Fruit fly (Drosophila melanogaster) whole organism, larva: Measurements from ENCODE around the gene CG42729.

Experiments
- noc ChIP-seq: fragments of 200-800 bp; sonication (Bioruptor generic); optimal IDR thresholded peaks from 3 replicates; lab custom pipeline; 2019; ENCODE audit warnings: missing biosample characterization, mild to moderate bottlenecking, missing genetic modification characterization, moderate library complexity

Gene CG42729

DNA sequence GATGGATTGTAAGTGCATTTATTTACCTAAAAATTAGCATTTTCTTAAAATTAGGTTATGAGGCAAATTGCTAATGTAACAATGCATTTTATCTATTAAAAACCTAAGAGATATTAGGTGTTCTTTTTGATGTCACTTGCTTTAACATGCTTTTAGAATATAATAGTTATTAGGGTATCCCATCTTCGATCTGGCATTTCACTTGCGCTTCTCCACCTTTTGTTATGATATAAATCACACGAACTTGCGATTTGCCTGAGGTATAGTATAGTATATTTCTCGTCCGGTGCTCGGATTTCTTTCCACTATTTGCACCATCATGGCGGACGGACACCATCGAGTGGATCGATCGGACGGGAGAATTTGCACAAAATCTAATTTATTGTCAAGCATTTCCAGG lies 2.8 kb upstream of the CG42729 start:
- peak; percentile 71 for TF ChIP-seq noc (tag; lab: Kevin White, UChicago)

DNA sequence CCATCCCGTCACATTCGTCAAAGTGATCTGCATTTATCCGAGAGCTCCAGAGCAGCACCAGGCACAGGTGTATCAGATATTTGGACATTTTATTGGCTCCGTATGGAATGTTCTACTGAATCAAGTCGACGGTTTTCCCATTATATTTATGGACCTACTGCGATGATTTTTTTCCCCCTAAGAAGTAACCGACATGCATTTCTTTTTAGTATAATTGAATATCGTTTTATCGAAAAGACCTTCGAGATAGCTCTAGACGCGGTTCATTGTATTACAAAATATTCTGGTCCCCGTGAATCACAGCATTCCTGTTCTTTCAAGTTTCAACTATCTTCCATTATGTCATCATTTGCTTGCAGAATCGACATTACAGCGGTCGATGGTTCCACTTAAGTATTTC lies 1.8 kb upstream of the CG42729 start, which contains the start of gene obst-H:
Gene obst-H (minus strand): TSS at position 101 of the 400 bp plus-strand sequence.
- TF ChIP-seq noc (tag; lab: Kevin White, UChicago), result no peak

DNA sequence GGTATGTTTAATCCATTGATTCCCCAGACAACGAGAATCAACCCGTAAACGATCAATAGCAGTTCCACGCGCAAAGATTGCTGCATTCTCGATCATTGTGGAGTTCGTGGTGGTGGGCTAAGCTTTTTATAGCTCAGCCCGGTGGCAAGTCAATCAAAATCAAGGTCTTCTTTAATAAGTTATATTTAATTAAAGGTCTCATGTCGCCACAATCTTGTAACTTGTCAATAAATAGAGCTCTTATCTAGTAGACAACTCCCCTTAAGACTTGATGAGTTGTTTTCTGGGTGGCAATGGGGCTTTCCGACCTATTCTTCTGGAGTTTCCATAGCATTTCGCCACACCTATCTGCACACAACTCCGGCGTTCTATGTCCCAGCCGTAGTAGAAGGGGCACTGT lies 780 bp upstream of the CG42729 start, which contains the start of gene CG42728:
Gene CG42728 (minus strand): TSS at position 101 of the 400 bp plus-strand sequence.
- no peak for TF ChIP-seq noc (tag; lab: Kevin White, UChicago)

DNA sequence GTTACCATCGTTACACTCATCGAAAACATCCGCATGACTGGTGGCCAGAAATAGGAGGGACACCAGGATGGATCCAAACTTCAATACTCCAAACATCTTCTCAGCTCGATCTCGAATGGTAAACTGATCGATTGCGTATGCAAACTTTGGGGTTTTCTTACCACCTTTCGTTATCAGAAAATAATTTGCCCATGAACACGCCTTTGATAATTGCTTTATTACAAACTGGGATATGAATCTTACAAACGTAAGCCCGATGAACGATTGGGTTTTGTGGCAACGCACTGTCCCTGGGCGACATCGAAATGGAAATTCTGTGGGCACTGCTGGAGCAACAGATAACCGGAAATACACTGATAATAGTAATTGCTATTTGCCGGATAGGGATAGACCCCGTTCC lies 604 bp downstream of the CG42729 start, which contains the start of gene CG33985:
Gene CG33985 (minus strand): TSS at position 101 of the 400 bp plus-strand sequence.
- TF ChIP-seq noc (tag; lab: Kevin White, UChicago), result no peak

DNA sequence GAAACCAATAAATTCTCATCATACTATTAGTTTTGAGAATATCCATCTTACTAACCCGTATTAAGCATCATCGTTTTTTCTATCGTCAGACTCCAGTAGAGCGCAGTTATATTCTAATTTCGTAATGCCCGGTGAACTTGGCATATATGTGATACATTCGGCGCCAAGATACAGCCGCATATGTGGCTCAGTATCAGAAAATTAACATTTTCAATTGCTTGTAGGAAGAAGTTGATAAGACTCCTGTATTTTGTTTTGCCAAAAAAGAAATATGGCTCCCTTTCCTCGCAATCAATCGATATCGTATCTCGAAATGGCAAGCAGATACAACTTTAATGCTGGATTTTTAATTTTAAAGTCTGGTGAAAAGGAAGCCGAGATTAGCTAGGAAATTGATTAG lies 2.2 kb downstream of the CG42729 start, which contains the start of gene CG33986:
Gene CG33986 (minus strand): TSS at position 101 of the 400 bp plus-strand sequence.
- no peak for TF ChIP-seq noc (tag; lab: Kevin White, UChicago)

DNA sequence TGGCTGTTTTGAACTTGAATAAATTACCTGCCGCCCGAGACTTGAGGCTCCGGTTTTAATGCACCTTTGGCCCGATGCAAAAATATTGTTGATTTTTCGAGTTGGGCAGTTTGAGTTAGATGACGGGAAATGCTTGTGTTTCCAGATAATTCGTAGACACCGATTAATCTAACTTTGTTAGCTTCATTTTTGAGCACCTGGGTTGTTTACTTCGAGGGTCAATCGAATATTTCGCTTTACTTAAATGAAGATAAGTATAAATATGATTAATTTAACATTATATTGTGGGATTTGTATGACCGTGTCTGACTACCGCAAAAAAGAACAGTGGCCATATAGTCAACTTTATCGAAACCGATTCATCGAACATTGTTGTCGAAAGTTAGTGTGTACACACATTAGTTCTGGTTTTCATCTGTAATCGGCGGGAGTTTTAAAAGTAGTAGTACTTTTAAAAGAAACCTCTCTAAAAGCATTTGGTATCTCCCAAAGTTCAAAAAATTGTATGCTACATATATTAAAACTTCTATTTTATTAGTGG lies 3.4 kb downstream of the CG42729 start, which contains the start of gene CG7945:
Gene CG7945 (minus strand): TSS at position 332 of the 541 bp plus-strand sequence.
- TF ChIP-seq noc (tag; lab: Kevin White, UChicago), result no peak

DNA sequence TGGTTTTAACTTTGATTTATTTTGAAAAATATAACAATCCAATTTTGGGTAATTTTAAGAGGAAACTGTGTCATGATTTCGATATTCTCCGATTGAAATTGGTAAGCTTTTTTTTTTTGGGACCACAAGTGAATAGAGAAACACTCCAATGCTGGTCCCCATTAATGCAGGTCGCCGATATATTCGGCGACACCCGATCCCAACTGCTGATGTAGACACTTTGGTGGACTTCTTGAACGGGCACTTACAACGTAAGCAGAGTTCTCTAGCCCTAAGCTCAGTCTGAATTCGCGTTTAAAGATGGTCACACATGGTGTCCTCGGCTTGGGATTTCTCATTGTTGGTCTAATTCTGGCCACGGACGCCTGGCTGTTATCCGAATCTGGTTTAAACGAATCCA lies 7.0 kb downstream of the CG42729 start, which contains the start of gene yellow-k:
Gene yellow-k (plus strand): TSS at position 301 of the 400 bp plus-strand sequence.
- no peak for TF ChIP-seq noc (tag; lab: Kevin White, UChicago)

DNA sequence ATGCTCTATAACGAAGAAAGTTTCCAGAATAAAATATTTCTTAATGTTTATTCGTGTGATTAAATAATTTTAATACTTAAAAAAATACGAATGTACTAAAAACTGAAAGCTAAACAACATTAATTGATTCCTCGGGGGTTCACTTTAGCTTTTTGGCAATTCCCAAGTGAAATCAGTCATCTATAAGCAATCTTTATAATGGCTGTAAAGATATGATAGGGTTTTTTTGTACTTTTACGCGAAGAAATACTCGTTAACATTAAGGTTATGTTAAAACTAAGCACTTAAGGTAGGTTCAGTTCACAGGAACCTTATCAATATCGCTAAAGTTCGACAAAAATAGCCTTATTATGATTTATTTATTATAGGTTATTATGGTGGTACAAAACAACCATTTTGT lies 7.4 kb downstream of the CG42729 start:
- TF ChIP-seq noc (tag; lab: Kevin White, UChicago), result no peak

DNA sequence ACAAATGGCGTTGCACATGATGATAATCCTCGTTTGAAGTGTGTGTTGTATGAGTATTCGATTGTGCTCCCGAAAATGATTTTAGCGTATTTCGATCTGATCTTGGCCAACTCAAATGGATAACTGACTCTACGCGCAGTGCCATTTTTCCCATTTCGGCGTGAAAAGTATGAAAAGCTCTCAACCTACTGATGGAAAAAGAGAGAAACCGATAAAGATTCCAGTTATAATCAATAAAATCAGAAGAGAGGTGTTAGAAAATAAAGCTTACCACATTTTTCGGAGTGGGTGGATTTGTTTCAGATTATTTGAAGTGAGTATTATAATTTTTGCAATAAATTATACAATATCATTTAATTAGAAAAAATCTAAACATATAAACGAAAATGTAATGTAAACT lies 7.8 kb downstream of the CG42729 start, which contains the start of gene mex1:
Gene mex1 (minus strand): TSS at position 101 of the 400 bp plus-strand sequence.
- no peak for TF ChIP-seq noc (tag; lab: Kevin White, UChicago)

DNA sequence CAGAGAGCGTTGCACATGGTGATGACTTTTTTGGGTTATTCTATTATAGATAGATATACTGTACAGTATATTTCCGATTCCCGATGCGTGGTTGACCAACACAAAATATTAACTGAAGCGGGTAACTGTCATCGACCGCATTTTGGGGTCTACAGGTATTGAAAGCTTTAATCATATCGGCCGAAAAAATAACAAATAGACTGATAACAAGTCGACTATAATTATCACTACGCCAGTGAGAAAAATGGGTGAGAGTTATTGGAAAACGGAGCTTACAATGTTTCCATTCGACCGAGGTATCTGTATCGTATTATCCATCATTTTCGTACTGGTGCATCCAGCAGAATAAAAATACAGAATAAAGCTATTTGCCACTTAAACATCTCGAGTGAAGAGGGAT lies 9.0 kb downstream of the CG42729 start:
- TF ChIP-seq noc (tag; lab: Kevin White, UChicago), result no peak

DNA sequence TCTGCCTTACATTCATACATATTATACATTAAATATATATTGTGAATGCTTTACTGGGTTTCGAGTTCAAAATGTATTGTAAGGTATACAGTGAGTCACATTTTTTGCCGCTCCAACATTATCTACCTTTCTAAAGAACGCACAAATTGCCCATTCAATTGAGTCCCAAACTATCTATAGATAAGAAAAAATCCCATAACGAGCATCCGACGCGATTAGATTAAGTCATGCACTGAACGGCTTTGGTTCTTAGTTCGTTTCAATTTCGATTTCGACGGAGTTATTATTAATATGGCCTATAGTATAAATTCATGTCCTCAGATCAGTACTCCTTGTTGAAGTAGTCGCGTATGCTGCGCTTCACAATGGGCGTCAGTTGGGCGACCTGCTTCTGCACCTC lies 9.8 kb downstream of the CG42729 start:
- no peak for TF ChIP-seq noc (tag; lab: Kevin White, UChicago)

DNA sequence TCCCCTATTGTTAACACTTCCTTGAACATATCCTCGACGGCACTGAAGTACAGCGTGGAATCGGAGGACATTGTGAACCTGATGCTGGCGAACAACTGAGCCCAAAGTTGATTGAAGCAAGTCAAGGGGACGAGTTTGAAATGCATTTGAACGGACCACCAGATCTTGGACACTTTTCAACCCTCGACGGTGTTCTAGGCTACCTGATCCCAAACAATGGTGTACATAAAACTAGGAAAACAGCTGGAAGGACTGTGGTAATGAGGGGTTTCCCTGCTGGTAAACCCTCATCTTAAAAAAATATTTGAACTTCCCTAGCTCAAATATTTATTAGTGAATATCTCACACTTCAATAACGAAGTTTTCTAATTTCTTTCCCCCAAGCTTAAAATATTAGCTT lies 10.4 kb downstream of the CG42729 start, which contains the start of gene CG13454:
Gene CG13454 (minus strand): TSS at position 101 of the 400 bp plus-strand sequence.
- TF ChIP-seq noc (tag; lab: Kevin White, UChicago), result no peak

DNA sequence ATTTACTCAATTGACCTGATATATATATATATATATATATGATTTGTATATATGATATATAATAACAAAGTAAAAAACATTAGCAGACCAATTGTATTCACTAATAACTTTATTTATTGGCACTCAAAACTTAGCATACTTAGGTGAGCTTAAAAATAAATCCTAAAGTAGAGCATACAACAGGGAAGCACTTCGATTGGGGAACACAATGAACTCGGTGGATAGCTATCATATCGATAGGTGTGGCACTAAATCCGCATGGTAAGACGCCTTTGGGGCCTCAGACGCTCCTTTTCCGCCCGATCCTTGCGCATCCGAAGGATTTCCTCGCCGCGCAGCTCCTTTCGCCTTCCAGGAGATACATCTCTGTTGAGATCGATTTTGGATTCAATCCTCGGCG lies 10.9 kb downstream of the CG42729 start:
- no peak for TF ChIP-seq noc (tag; lab: Kevin White, UChicago)

DNA sequence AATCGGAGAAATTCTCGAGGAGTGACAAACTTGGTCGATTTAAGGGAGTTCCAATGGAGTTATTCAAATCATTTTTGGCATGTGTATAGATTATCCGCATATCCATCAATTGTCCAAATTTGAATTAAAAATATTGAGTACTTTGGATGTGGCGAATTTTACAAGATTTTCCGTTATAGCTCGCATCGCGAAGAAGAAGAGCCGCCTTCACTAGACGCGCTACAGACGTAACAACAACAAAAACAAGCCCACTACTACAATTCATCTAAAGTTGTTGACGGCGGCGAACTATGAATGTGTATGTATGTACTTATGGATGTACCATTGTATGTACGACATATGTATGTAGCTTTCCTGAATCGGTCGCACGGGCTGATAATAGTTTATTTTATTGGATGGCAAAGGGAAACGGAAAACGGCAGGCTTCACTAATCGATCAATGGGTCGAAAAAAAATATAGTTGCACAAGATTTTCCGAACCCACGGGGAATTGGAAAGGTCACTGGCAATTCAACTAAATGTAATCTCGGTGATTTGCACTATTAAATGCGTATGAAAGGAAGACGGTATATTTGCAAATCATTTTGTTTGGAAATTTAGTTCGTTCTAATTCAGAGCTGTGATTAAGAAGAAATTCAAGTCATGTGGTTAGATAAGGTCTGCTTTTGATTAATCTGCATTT lies 12.4 kb downstream of the CG42729 start:
- TF ChIP-seq noc (tag; lab: Kevin White, UChicago), result peak; percentile 3

DNA sequence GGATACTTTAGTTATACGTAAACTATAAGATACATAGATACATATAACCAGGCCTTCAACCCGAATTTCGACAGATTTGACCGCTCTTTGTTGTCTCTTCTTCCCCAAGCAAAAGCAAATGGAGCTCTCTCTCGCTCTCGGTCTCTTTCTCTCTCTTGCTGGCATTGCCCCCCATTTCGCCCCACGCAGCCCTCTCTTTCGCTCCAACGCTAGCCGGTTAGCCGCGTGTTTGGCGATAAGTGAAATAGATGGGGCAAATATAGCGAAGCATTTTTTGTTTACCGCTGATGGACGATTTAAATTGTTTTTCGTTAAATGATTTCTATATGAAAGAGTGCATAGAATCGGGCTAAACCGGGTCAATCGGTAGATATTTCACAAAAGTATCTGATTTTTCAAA lies 12.9 kb downstream of the CG42729 start:
- TF ChIP-seq noc (tag; lab: Kevin White, UChicago), result peak; percentile 61

DNA sequence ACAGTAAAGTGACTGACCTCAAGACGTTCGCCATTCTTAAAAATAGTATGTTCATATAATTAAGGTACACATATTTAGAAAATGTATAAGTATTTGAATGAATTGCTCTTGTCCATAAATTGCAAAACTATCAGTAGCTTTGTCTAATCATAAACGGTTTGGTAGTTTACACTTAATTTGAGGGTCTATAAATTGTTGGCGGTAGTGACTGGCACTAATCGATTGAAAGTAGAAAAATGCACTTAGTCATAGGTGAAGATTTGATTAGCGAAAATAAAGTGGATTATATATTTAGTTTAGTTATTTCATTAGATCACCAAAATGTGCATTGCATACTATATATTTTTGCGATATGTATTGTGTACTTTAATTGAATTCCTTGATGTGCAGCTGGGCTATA lies 13.6 kb downstream of the CG42729 start:
- TF ChIP-seq noc (tag; lab: Kevin White, UChicago), result peak; percentile 42
